Fruit fly (Drosophila melanogaster) whole organism, embryonic: Measurements from ENCODE around the gene CG13026.

Experiments used
- Aef1 ChIP-seq: fragments of 200-800 bp; sonication (Bioruptor generic); IDR thresholded peaks from 3 replicates; pipeline ENCODE4 v1.3.6; 2022; ENCODE audit warnings: missing biosample characterization, missing genetic modification characterization
- CG11695 ChIP-seq: fragments of 200-800 bp; sonication (Bioruptor generic); IDR thresholded peaks from 3 replicates; pipeline ENCODE4 v1.3.6; 2022; ENCODE audit warnings: missing biosample characterization, missing genetic modification characterization
- CG12236 ChIP-seq: fragments of 200-800 bp; sonication (Bioruptor generic); optimal IDR thresholded peaks from 2 replicates; lab custom pipeline; 2016; ENCODE audit warnings: missing biosample characterization, missing genetic modification characterization
- CG12659 ChIP-seq: fragments of 200-800 bp; sonication (Bioruptor generic); optimal IDR thresholded peaks from 3 replicates; lab custom pipeline; 2017; ENCODE audit warnings: mild to moderate bottlenecking, missing biosample characterization, missing genetic modification reagents, missing genetic modification characterization
- CG12769 ChIP-seq: fragments of 200-800 bp; sonication (Bioruptor generic); optimal IDR thresholded peaks from 2 replicates; lab custom pipeline; 2019; ENCODE audit warnings: missing biosample characterization, mild to moderate bottlenecking, missing genetic modification characterization, moderate library complexity
- CG14710 ChIP-seq: fragments of 200-800 bp; sonication (Bioruptor generic); optimal IDR thresholded peaks from 3 replicates; lab custom pipeline; 2019; ENCODE audit warnings: missing biosample characterization, mild to moderate bottlenecking, missing genetic modification characterization, moderate library complexity
- CG14860 ChIP-seq: fragments of 200-800 bp; sonication (Bioruptor generic); IDR thresholded peaks from 3 replicates; pipeline ENCODE4 v1.3.6; 2022; ENCODE audit warnings: missing biosample characterization, missing genetic modification characterization; ENCODE audit not compliant: partially characterized antibody
- CG15269 ChIP-seq: fragments of 200-800 bp; sonication (Bioruptor generic); optimal IDR thresholded peaks from 2 replicates; lab custom pipeline; 2018; ENCODE audit warnings: missing biosample characterization, mild to moderate bottlenecking, missing genetic modification characterization, moderate library complexity
- CG16813 ChIP-seq: fragments of 200-800 bp; sonication (Bioruptor generic); IDR thresholded peaks from 3 replicates; pipeline ENCODE4 v1.3.6; 2022; ENCODE audit warnings: missing biosample characterization, missing genetic modification characterization; ENCODE audit not compliant: partially characterized antibody
- CG17359 ChIP-seq: fragments of 200-800 bp; sonication (Bioruptor generic); optimal IDR thresholded peaks from 3 replicates; lab custom pipeline; 2018; ENCODE audit warnings: missing biosample characterization, mild to moderate bottlenecking, missing genetic modification characterization, moderate library complexity
- CG18764 ChIP-seq: fragments of 200-800 bp; sonication (Bioruptor generic); optimal IDR thresholded peaks from 3 replicates; lab custom pipeline; 2016; ENCODE audit warnings: missing biosample characterization, missing genetic modification characterization
- CG2712 ChIP-seq: fragments of 200-800 bp; optimal IDR thresholded peaks from 3 replicates; lab custom pipeline; 2019; ENCODE audit warnings: missing biosample characterization, mild to moderate bottlenecking, missing genetic modification characterization, moderate library complexity
- CG31365 ChIP-seq: fragments of 200-800 bp; sonication (Bioruptor generic); optimal IDR thresholded peaks from 2 replicates; lab custom pipeline; 2018; ENCODE audit warnings: missing biosample characterization, mild to moderate bottlenecking, missing genetic modification characterization
- CG3163 ChIP-seq: fragments of 200-800 bp; sonication (Bioruptor generic); optimal IDR thresholded peaks from 3 replicates; lab custom pipeline; 2016; ENCODE audit warnings: missing biosample characterization, missing genetic modification characterization
- CG32532 ChIP-seq: fragments of 200-800 bp; sonication (Bioruptor generic); IDR thresholded peaks from 2 replicates; pipeline ENCODE4 v1.3.6; 2022; ENCODE audit warnings: missing biosample characterization, missing genetic modification characterization
- CG42726 ChIP-seq: fragments of 200-800 bp; sonication (Bioruptor generic); IDR thresholded peaks from 2 replicates; pipeline ENCODE4 v1.3.6; 2022; ENCODE audit warnings: missing biosample characterization, missing genetic modification characterization; ENCODE audit not compliant: partially characterized antibody
- CG4404 ChIP-seq: fragments of 200-800 bp; sonication (Bioruptor generic); IDR thresholded peaks from 2 replicates; pipeline ENCODE4 v1.3.6; 2022; ENCODE audit warnings: missing biosample characterization, missing genetic modification characterization
- CG4820 ChIP-seq: fragments of 200-800 bp; sonication (Bioruptor generic); optimal IDR thresholded peaks from 3 replicates; lab custom pipeline; 2016; ENCODE audit warnings: missing biosample characterization, missing genetic modification characterization
- CG7357 ChIP-seq: fragments of 200-800 bp; sonication (Bioruptor generic); IDR thresholded peaks from 3 replicates; pipeline ENCODE4 v1.3.6; 2022; ENCODE audit warnings: missing biosample characterization, missing genetic modification characterization
- CG7839 ChIP-seq: fragments of 200-800 bp; sonication (Bioruptor generic); optimal IDR thresholded peaks from 3 replicates; lab custom pipeline; 2018; ENCODE audit warnings: missing biosample characterization, mild to moderate bottlenecking, missing genetic modification characterization, moderate library complexity
- CG8765 ChIP-seq: fragments of 200-800 bp; sonication (Bioruptor generic); IDR thresholded peaks from 2 replicates; pipeline ENCODE4 v1.3.6; 2022; ENCODE audit warnings: missing biosample characterization, missing genetic modification characterization
- CG9932 ChIP-seq: fragments of 200-800 bp; sonication (Bioruptor generic); IDR thresholded peaks from 2 replicates; pipeline ENCODE4 v1.3.6; 2022; ENCODE audit warnings: missing biosample characterization, missing genetic modification characterization
- D19B ChIP-seq: fragments of 200-800 bp; sonication (Bioruptor generic); optimal IDR thresholded peaks from 2 replicates; lab custom pipeline; 2017; ENCODE audit warnings: missing biosample characterization, mild to moderate bottlenecking, missing genetic modification characterization
- H2.0 ChIP-seq: fragments of 200-800 bp; sonication (Bioruptor generic); IDR thresholded peaks from 2 replicates; pipeline ENCODE4 v1.3.6; 2022; ENCODE audit warnings: missing biosample characterization, missing genetic modification characterization
- Hey ChIP-seq: fragments of 200-800 bp; sonication (Bioruptor generic); optimal IDR thresholded peaks from 3 replicates; lab custom pipeline; 2018; ENCODE audit warnings: missing biosample characterization, mild to moderate bottlenecking, missing genetic modification characterization
- Hmx ChIP-seq: fragments of 200-800 bp; sonication (Bioruptor generic); optimal IDR thresholded peaks from 2 replicates; lab custom pipeline; 2016; ENCODE audit warnings: missing biosample characterization, missing genetic modification characterization
- Mad ChIP-seq: fragments of 200-800 bp; sonication (Bioruptor generic); optimal IDR thresholded peaks from 2 replicates; lab custom pipeline; 2016; ENCODE audit warnings: missing biosample characterization, missing genetic modification characterization
- Med ChIP-seq: fragments of 200-800 bp; sonication (Bioruptor generic); peaks from one replicate; lab custom pipeline; 2016; ENCODE audit warnings: missing biosample characterization, missing genetic modification characterization, mild to moderate bottlenecking, inconsistent platforms, moderate library complexity
- Nf-YB ChIP-seq: fragments of 200-800 bp; sonication (Bioruptor generic); optimal IDR thresholded peaks from 3 replicates; lab custom pipeline; 2019; ENCODE audit warnings: missing biosample characterization, mild to moderate bottlenecking, missing genetic modification characterization, moderate library complexity
- Ptx1 ChIP-seq: fragments of 200-800 bp; sonication (Bioruptor generic); IDR thresholded peaks from 2 replicates; pipeline ENCODE4 v1.3.6; 2022; ENCODE audit warnings: missing biosample characterization, missing genetic modification characterization
- Taf1 ChIP-seq: fragments of 200-800 bp; sonication (Bioruptor generic); IDR thresholded peaks from 2 replicates; pipeline ENCODE4 v1.3.6; 2022; ENCODE audit warnings: missing biosample characterization, missing genetic modification characterization
- Tbp ChIP-seq: fragments of >200 bp; optimal IDR thresholded peaks from 2 replicates; lab custom pipeline; 2018; ENCODE audit warnings: missing biosample characterization, missing genetic modification characterization
- Xrp1 ChIP-seq: fragments of 200-800 bp; sonication (Bioruptor generic); IDR thresholded peaks from 2 replicates; pipeline ENCODE4 v1.3.6; 2022; ENCODE audit warnings: missing biosample characterization, missing genetic modification characterization
- ap ChIP-seq: fragments of 200-800 bp; sonication (Bioruptor generic); IDR thresholded peaks from 2 replicates; pipeline ENCODE4 v1.3.6; 2022; ENCODE audit warnings: missing biosample characterization, missing genetic modification characterization
- bab2 ChIP-seq: fragments of 200-800 bp; sonication (Bioruptor generic); optimal IDR thresholded peaks from 2 replicates; lab custom pipeline; 2016; ENCODE audit warnings: missing biosample characterization, missing genetic modification characterization
- cad ChIP-seq: fragments of >200 bp; optimal IDR thresholded peaks from 2 replicates; lab custom pipeline; 2017; ENCODE audit warnings: missing biosample characterization, missing genetic modification characterization
- chm ChIP-seq: fragments of 200-800 bp; sonication (Bioruptor generic); IDR thresholded peaks from 2 replicates; pipeline ENCODE4 v1.3.6; 2022; ENCODE audit warnings: missing biosample characterization, missing genetic modification characterization
- chn ChIP-seq: fragments of 200-800 bp; sonication (Bioruptor generic); optimal IDR thresholded peaks from 2 replicates; lab custom pipeline; 2016; ENCODE audit warnings: missing biosample characterization, missing genetic modification characterization
- corto ChIP-seq: fragments of 200-800 bp; sonication (Bioruptor generic); optimal IDR thresholded peaks from 2 replicates; lab custom pipeline; 2016; ENCODE audit warnings: missing biosample characterization, mild to moderate bottlenecking, missing genetic modification characterization, moderate library complexity
- crol ChIP-seq: fragments of 200-800 bp; sonication (Bioruptor generic); IDR thresholded peaks from 2 replicates; pipeline ENCODE4 v1.3.6; 2022; ENCODE audit warnings: missing biosample characterization, missing genetic modification characterization
- gcm ChIP-seq: fragments of 200-800 bp; sonication (Bioruptor generic); optimal IDR thresholded peaks from 2 replicates; lab custom pipeline; 2019; ENCODE audit warnings: missing biosample characterization, mild to moderate bottlenecking, missing genetic modification characterization, moderate library complexity
- ham ChIP-seq: fragments of 200-800 bp; sonication (Bioruptor generic); IDR thresholded peaks from 2 replicates; pipeline ENCODE4 v1.3.6; 2022; ENCODE audit warnings: missing biosample characterization, missing genetic modification characterization
- lilli ChIP-seq: fragments of 200-800 bp; sonication (Bioruptor generic); optimal IDR thresholded peaks from 3 replicates; lab custom pipeline; 2016; ENCODE audit warnings: missing biosample characterization, missing genetic modification characterization
- pb ChIP-seq: fragments of 200-800 bp; sonication (Bioruptor generic); optimal IDR thresholded peaks from 3 replicates; lab custom pipeline; 2016; ENCODE audit warnings: missing biosample characterization, missing genetic modification characterization
- pnt ChIP-seq: fragments of 200-800 bp; sonication (Bioruptor generic); optimal IDR thresholded peaks from 3 replicates; lab custom pipeline; 2016; ENCODE audit warnings: missing biosample characterization, missing genetic modification characterization
- row ChIP-seq: fragments of 200-800 bp; sonication (Bioruptor generic); IDR thresholded peaks from 3 replicates; pipeline ENCODE4 v1.3.6; 2022; ENCODE audit warnings: missing biosample characterization, missing genetic modification characterization
- run ChIP-seq: fragments of 200-800 bp; sonication (Bioruptor generic); optimal IDR thresholded peaks from 3 replicates; lab custom pipeline; 2018; ENCODE audit warnings: missing biosample characterization, mild to moderate bottlenecking, missing genetic modification characterization
- sc ChIP-seq, 3 experiments: fragments of >200 bp in 2 of 3; fragments of 200-800 bp in 1 of 3; sonication (Bioruptor generic) in 1 of 3; optimal IDR thresholded peaks; 2 replicates in 2 of 3; 3 replicates in 1 of 3; lab custom pipeline; 2017; ENCODE audit warnings: mild to moderate bottlenecking in 1 of 3, missing biosample characterization in 1 of 3, missing genetic modification characterization in 1 of 3, missing genetic modification reagents in 1 of 3
- sens ChIP-seq: fragments of 200-800 bp; sonication (Bioruptor generic); peaks from one replicate; lab custom pipeline; 2016; ENCODE audit warnings: missing biosample characterization, missing genetic modification characterization
- slp2 ChIP-seq: fragments of 200-800 bp; sonication (Bioruptor generic); optimal IDR thresholded peaks from 2 replicates; lab custom pipeline; 2016; ENCODE audit warnings: missing biosample characterization, missing genetic modification characterization
- toy ChIP-seq: fragments of 200-800 bp; sonication (Bioruptor generic); IDR thresholded peaks from 2 replicates; pipeline ENCODE4 v1.3.6; 2022; ENCODE audit warnings: missing biosample characterization, missing genetic modification characterization
- wor ChIP-seq: fragments of 200-800 bp; sonication (Bioruptor generic); IDR thresholded peaks from 2 replicates; pipeline ENCODE4 v1.3.6; 2022; ENCODE audit warnings: missing biosample characterization, missing genetic modification characterization

Gene CG13026

dm6 chr3L:16760274-16760673, 34.3 kb upstream of the CG13026 start (continued):
- no peak for TF ChIP-seq toy
- no peak for TF ChIP-seq sc (optimal IDR thresholded peaks at IDR 0.05; lab: Kevin White, UChicago)
- peak; percentile 36 for TF ChIP-seq sc (GFP tag; optimal IDR thresholded peaks at IDR 0.05; lab: Kevin White, UChicago)
- TF ChIP-seq D19B = peak; percentile 60
- peak; percentile 48; the same call in 1 of the 2 replicates for TF ChIP-seq chm
- TF ChIP-seq bab2 = peak; percentile 21
- no peak for TF ChIP-seq ap (GFP tag; lab: Robert Waterston, UW)
- TF ChIP-seq pb (GFP tag; lab: Kevin White, UChicago) = peak; percentile 14
- no peak for TF ChIP-seq CG4404 (GFP tag; lab: Robert Waterston, UW)
- no peak for TF ChIP-seq CG31365
- TF ChIP-seq Mad (GFP tag; lab: Kevin White, UChicago) = no peak
- no peak for TF ChIP-seq CG8765
- no peak for TF ChIP-seq CG9932 (GFP tag; lab: Robert Waterston, UW)
- TF ChIP-seq CG14710 = peak; percentile 9
- TF ChIP-seq CG18764 (GFP tag; lab: Kevin White, UChicago) = no peak
- peak; percentile 35 for TF ChIP-seq lilli
- TF ChIP-seq CG7357 (GFP tag; lab: Robert Waterston, UW) = no peak
- peak; percentile 44 for TF ChIP-seq CG12769 (tag; lab: Kevin White, UChicago)
- no peak for TF ChIP-seq cad (GFP tag; lab: Kevin White, UChicago)
- peak; percentile 8 for TF ChIP-seq Hey
- no peak for TF ChIP-seq run (tag; lab: Kevin White, UChicago)
- TF ChIP-seq wor (GFP tag; lab: Robert Waterston, UW) = no peak
- peak; percentile 32 for TF ChIP-seq CG15269 (tag; lab: Kevin White, UChicago)
- peak; percentile 47; the same call in 1 of the 2 replicates for TF ChIP-seq Xrp1
- TF ChIP-seq CG7839 (tag; lab: Kevin White, UChicago) = peak; percentile 52
- TF ChIP-seq chn (GFP tag; lab: Kevin White, UChicago) = peak; percentile 45
- TF ChIP-seq row (GFP tag; lab: Robert Waterston, UW) = peak; percentile 67
- no peak for TF ChIP-seq corto (GFP tag; lab: Kevin White, UChicago)
- TF ChIP-seq Ptx1 (GFP tag; lab: Robert Waterston, UW) = peak; percentile 43; the same call in 1 of the 2 replicates
- TF ChIP-seq Med (GFP tag; lab: Kevin White, UChicago) = peak; percentile 77
- TF ChIP-seq CG16813 (GFP tag; lab: Robert Waterston, UW) = no peak
- TF ChIP-seq Taf1 (GFP tag; lab: Robert Waterston, UW) = no peak
- no peak for TF ChIP-seq gcm (GFP tag; lab: Kevin White, UChicago)
- TF ChIP-seq crol (GFP tag; lab: Robert Waterston, UW) = 0 out of 2 replicates have a peak, but pooled peaks have one; percentile 1
- TF ChIP-seq Tbp = no peak
- no peak for TF ChIP-seq CG32532 (GFP tag; lab: Robert Waterston, UW)
- TF ChIP-seq CG12659 (GFP tag; lab: Kevin White, UChicago) = peak; percentile 0
- no peak for TF ChIP-seq Nf-YB (GFP tag; lab: Kevin White, UChicago)
- no peak for TF ChIP-seq CG3163 (GFP tag; lab: Kevin White, UChicago)
- no peak for TF ChIP-seq CG14860
- TF ChIP-seq CG17359 (tag; lab: Kevin White, UChicago) = peak; percentile 46
- TF ChIP-seq sens = peak; percentile 92
- no peak for TF ChIP-seq CG42726 (GFP tag; lab: Robert Waterston, UW)
- TF ChIP-seq Hmx (GFP tag; lab: Kevin White, UChicago) = no peak
- no peak for TF ChIP-seq CG12236 (GFP tag; lab: Kevin White, UChicago)
- peak; percentile 32 for TF ChIP-seq slp2
- peak; percentile 27 for TF ChIP-seq pnt (GFP tag; lab: Kevin White, UChicago)
- no peak for TF ChIP-seq Aef1 (GFP tag; lab: Robert Waterston, UW)
- TF ChIP-seq CG11695 = no peak
- peak; percentile 51 for TF ChIP-seq CG2712 (tag; lab: Kevin White, UChicago)
- TF ChIP-seq H2.0 (GFP tag; lab: Robert Waterston, UW) = peak; percentile 46
- no peak for TF ChIP-seq ham (GFP tag; lab: Robert Waterston, UW)
- peak; percentile 21 for TF ChIP-seq CG4820 (GFP tag; lab: Kevin White, UChicago)
